Fruit fly (Drosophila melanogaster) whole organism: ENCODE data around the gene CG17211.

Experiments used
- CG8478 ChIP-seq: fragments of >200 bp; optimal IDR thresholded peaks from 2 replicates; lab custom pipeline; 2018; ENCODE audit warnings: inconsistent platforms
- Dll ChIP-seq: fragments of >200 bp; optimal IDR thresholded peaks from 2 replicates; lab custom pipeline; 2017
- EcR ChIP-seq, 2 experiments: fragments of >200 bp; optimal IDR thresholded peaks; 2 replicates each; lab custom pipeline; 2017; ENCODE audit warnings: missing biosample characterization in 2 of 2, missing genetic modification characterization in 2 of 2, missing genetic modification reagents in 2 of 2
- pan ChIP-seq: fragments of >200 bp; optimal IDR thresholded peaks from 2 replicates; lab custom pipeline; 2017
- psq ChIP-seq: fragments of >200 bp; optimal IDR thresholded peaks from 2 replicates; lab custom pipeline; 2017
- usp ChIP-seq: fragments of >200 bp; optimal IDR thresholded peaks from 2 replicates; lab custom pipeline; 2017; ENCODE audit warnings: missing biosample characterization, missing genetic modification characterization, mixed read lengths

CG17211 gene

DNA sequence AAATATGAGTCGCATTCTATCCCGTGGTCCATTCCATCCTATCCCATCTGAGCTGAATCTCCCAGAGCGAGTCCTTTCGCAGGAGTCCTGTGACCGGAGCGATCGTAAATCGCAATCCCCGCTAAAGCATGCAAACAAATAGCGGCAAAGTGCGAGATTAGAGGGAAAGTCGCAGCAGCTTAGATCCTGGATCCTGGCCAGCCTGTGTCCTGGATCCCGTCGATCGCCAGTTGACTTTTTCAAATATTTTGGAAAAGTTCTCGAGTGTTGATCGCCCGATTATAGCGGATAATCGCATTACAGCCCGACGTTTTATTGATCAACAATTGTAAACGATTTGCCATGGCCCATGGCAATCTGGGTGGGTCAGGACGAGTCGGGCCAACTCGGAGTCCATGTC lies 25.0 kb upstream of the CG17211 start:
- no peak for TF ChIP-seq pan
- no peak for TF ChIP-seq Dll (lab: Kevin White, UChicago)

dm6 chr2L:12091522-12091921 lies 22.6 kb upstream of the CG17211 start, which contains the start of gene Pex19:
Pex19 (plus strand) TSS chr2L:12091822.
- TF ChIP-seq pan (no peak), usp (no peak), psq (lab: Kevin White, UChicago) (no peak), CG8478 (lab: Kevin White, UChicago) (no peak), Dll (lab: Kevin White, UChicago) (no peak), EcR (GFP tag; optimal IDR thresholded peaks at IDR 0.05; lab: Kevin White, UChicago) (no peak)

DNA sequence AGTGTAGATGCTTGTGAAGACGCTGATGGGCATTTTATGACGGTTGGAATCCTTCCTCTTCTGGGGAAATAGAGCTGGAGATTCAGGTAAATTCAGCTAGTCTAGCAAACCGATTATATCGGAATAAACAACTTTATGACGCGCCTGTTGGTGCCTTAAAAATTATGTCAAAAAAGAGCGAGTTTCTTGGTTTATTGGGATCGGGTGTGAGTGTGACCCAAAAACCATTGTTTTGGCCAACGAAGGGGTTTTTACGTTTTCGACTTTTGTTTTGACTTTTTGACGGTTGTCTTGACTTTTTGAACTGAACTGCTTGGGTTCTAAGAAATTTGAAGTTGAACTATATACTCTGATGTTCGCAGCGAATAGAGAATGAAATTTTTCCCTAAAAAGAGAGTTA lies 22.1 kb upstream of the CG17211 start:
- TF ChIP-seq CG8478 (lab: Kevin White, UChicago) (no peak), Dll (lab: Kevin White, UChicago) (no peak), psq (lab: Kevin White, UChicago) (no peak), usp (no peak), EcR (GFP tag; optimal IDR thresholded peaks at IDR 0.05; lab: Kevin White, UChicago) (no peak), pan (no peak)

dm6 chr2L:12092719-12093118 lies 21.4 kb upstream of the CG17211 start:
- TF ChIP-seq CG8478 (lab: Kevin White, UChicago) = no peak

DNA sequence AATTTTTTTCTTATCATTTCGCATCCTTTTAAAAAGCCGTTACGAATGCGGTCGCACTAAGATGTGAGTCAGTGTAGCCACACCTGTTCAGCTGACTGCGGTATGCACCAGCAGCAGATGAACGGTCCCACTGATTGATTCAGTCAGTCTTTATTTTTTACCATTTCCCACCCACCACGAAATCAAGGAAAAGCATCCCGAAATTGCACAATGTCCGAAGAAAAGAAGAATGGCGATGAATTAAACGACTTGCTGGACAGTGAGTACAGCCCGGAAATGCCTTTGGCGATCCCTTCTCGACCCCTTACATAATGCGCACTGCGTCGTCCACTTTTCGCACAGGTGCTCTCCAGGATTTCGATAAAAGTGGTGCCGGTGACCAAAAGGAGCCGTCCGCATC lies 20.5 kb upstream of the CG17211 start:
- TF ChIP-seq psq (lab: Kevin White, UChicago) (no peak), CG8478 (lab: Kevin White, UChicago) (no peak), usp (no peak), EcR (GFP tag; optimal IDR thresholded peaks at IDR 0.05; lab: Kevin White, UChicago) (no peak), pan (no peak), Dll (lab: Kevin White, UChicago) (no peak)

DNA sequence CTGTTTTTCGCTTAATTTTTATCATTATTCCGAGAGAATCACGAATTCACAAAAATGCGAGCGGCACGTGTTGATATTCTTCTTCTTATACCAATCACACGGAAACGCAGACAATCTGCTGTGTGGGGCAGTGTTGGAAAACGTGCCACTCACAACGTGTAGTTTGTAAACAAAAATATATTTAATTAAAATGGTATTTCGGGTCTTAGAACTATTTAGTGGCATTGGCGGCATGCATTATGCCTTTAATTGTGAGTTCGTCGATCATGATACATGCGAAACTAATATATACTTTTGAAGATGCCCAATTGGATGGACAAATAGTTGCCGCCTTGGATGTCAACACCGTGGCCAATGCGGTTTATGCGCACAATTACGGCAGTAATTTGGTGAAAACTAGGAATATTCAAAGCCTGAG lies 17.8 kb upstream of the CG17211 start, which contains the start of the genes CG6712 and Mt2:
Gene CG6712, minus strand, starts transcription at position 116 of the 418 bp plus-strand sequence.
Gene Mt2, plus strand, starts transcription at position 130 of the 418 bp plus-strand sequence.
- TF ChIP-seq Dll (lab: Kevin White, UChicago) = no peak
- no peak for TF ChIP-seq EcR (GFP tag; optimal IDR thresholded peaks at IDR 0.05; lab: Kevin White, UChicago)
- TF ChIP-seq CG8478 (lab: Kevin White, UChicago) = no peak
- TF ChIP-seq psq (lab: Kevin White, UChicago) = no peak
- TF ChIP-seq pan = no peak

DNA sequence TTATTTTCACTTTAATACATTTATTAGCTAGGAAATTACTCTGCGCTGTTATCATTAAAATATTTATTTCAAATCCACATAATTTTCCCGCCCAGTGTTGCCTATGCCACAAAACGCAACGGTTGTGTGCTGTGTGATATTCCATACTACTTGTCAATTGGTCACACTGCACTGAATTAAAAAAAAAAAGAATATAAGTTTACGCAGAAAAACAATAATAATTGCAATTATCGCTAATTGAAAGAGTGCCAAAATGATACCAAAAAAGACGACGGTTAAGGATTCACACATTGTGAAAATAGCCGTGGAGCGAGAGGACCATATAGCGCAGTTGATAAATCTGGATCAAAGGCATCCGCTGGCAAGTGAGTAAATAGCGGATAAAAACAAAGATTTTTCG lies 16.5 kb upstream of the CG17211 start, which contains the start of gene Ced-12:
Gene Ced-12, plus strand, starts transcription at position 141 of the 400 bp plus-strand sequence.
- TF ChIP-seq CG8478 (lab: Kevin White, UChicago) = no peak
- no peak for TF ChIP-seq pan
- no peak for TF ChIP-seq Dll (lab: Kevin White, UChicago)
- no peak for TF ChIP-seq usp
- TF ChIP-seq psq (lab: Kevin White, UChicago) = no peak
- no peak for TF ChIP-seq EcR (GFP tag; optimal IDR thresholded peaks at IDR 0.05; lab: Kevin White, UChicago)

DNA sequence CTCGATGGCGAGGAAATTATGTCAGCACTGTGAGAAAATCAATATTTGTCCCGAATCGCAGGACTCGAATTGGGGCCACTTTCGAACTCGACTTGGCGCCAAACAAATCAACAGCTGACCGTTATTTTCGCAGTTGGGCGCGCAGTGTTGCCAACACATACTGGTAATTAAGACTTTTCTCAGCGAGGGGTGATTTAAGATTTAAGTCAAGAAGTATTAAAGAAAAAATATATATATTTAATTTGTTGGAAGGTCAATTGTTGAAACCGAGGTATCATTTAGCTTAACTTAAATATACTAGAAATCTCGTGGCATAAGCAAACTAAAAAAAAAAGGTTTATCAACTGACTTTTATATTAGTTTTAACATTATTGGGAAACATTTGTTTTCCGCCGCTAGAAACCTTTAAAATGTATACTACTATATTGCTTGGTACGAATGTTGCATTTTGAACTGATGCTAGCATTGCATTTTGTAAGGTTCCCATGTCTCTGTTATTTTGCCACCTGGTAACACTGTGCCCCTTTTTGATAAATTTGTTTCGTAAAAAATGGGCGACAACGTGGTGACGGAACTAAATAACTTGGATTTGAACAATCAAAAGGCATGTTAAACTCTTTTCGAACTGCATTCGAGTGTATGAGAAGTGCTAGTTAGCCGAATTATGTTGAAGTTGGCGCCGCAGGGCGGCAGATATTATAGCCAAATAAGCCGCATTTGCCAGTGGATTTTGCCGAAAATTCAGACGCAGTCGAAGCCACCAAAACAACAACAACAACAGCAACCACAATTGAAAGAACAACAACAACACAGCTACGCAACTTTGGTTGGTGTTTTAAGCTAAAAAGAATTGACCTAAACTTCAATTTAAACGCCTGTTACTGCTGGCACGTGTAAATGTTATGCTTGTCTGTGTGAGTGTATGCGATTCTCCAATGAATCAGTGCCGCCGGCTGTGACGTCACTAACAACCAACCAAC lies 10.6 kb upstream of the CG17211 start, which contains the start of the genes Patsas and ThrRS:
Gene Patsas, minus strand, starts transcription at position 55 of the 980 bp plus-strand sequence.
Gene ThrRS, plus strand, starts transcription at position 521 of the 980 bp plus-strand sequence.
- TF ChIP-seq Dll (lab: Kevin White, UChicago) (no peak), psq (lab: Kevin White, UChicago) (no peak), pan (no peak), EcR (GFP tag; optimal IDR thresholded peaks at IDR 0.05; lab: Kevin White, UChicago) (no peak), usp (no peak), CG8478 (lab: Kevin White, UChicago) (no peak)

- no peak for TF ChIP-seq CG8478 (lab: Kevin White, UChicago)
- TF ChIP-seq pan = no peak
- no peak for TF ChIP-seq usp
- TF ChIP-seq psq (lab: Kevin White, UChicago) = no peak
- TF ChIP-seq EcR (GFP tag; optimal IDR thresholded peaks at IDR 0.05; lab: Kevin White, UChicago) = no peak
- no peak for TF ChIP-seq Dll (lab: Kevin White, UChicago)
Observed at dm6 chr2L:12107087-12107486, 7.1 kb upstream of the CG17211 start.

dm6 chr2L:12108779-12109564 lies 5.2 kb upstream of the CG17211 start, which contains the start of the genes Rab6 and Phae1:
Rab6 (minus strand) TSS chr2L:12109116.
Phae1 (plus strand) TSS chr2L:12109417.
- TF ChIP-seq Dll (lab: Kevin White, UChicago) = peak; percentile 68
- no peak for TF ChIP-seq psq (lab: Kevin White, UChicago)
- no peak for TF ChIP-seq EcR (GFP tag; optimal IDR thresholded peaks at IDR 0.05; lab: Kevin White, UChicago)
- TF ChIP-seq pan = no peak
- no peak for TF ChIP-seq usp

- TF ChIP-seq pan = no peak
- no peak for TF ChIP-seq psq (lab: Kevin White, UChicago)
- no peak for TF ChIP-seq Dll (lab: Kevin White, UChicago)
- TF ChIP-seq EcR (GFP tag; optimal IDR thresholded peaks at IDR 0.05; lab: Kevin White, UChicago) = no peak
- TF ChIP-seq usp = no peak
- no peak for TF ChIP-seq CG8478 (lab: Kevin White, UChicago)
Observed at dm6 chr2L:12110810-12111209, 3.4 kb upstream of the CG17211 start, which contains the start of gene Phae2. Phae2 (plus strand) TSS chr2L:12111110.
